Worm (Caenorhabditis elegans) whole organism, mixed stage, embryonic: ENCODE measurements around the gene F07G6.8.
"Not testable (repeated sequence)": the region's sequence is repeated elsewhere in the genome, so short reads cannot be mapped to it uniquely, and the experiment has no call there.

Experiments used
- blmp-1 ChIP-seq: fragments of 150-350 bp; optimal IDR thresholded peaks from 2 replicates; lab custom pipeline; 2014; ENCODE audit warnings: missing biosample characterization, missing genetic modification characterization
- ceh-39 ChIP-seq: fragments of 150-350 bp; optimal IDR thresholded peaks from 2 replicates; lab custom pipeline; 2014; ENCODE audit warnings: missing biosample characterization, missing genetic modification characterization
- drap-1 ChIP-seq: fragments of 200-800 bp; sonication (Bioruptor generic); optimal IDR thresholded peaks from 3 replicates; lab custom pipeline; 2018; ENCODE audit warnings: mild to moderate bottlenecking, missing genetic modification characterization, missing compliant biosample characterization
- lin-13 ChIP-seq: fragments of 150-350 bp; optimal IDR thresholded peaks from 2 replicates; lab custom pipeline; 2014; ENCODE audit warnings: missing biosample characterization, missing genetic modification characterization
- mab-5 ChIP-seq: fragments of 150-350 bp; optimal IDR thresholded peaks from 2 replicates; lab custom pipeline; 2014; ENCODE audit warnings: missing biosample characterization, missing genetic modification characterization
- nhr-28 ChIP-seq: fragments of 150-350 bp; optimal IDR thresholded peaks from 2 replicates; lab custom pipeline; 2014; ENCODE audit warnings: missing biosample characterization, missing genetic modification characterization
- nhr-76 ChIP-seq: sonication (generic microtip); optimal IDR thresholded peaks from 2 replicates; lab custom pipeline; 2017; ENCODE audit warnings: missing biosample characterization, missing genetic modification characterization
- sem-2 ChIP-seq: fragments of 200-800 bp; sonication (Bioruptor generic); optimal IDR thresholded peaks from 2 replicates; lab custom pipeline; 2018; ENCODE audit warnings: mild to moderate bottlenecking, missing genetic modification characterization, missing compliant biosample characterization
- snpc-4 ChIP-seq: fragments of 150-350 bp; optimal IDR thresholded peaks from 2 replicates; lab custom pipeline; 2014; ENCODE audit warnings: missing biosample characterization, missing genetic modification characterization
- unc-62 ChIP-seq: fragments of 150-350 bp; optimal IDR thresholded peaks from 2 replicates; lab custom pipeline; 2014; ENCODE audit warnings: missing biosample characterization, missing genetic modification reagents, missing genetic modification characterization
- zip-8 ChIP-seq: fragments of 150-350 bp; optimal IDR thresholded peaks from 2 replicates; lab custom pipeline; 2014; ENCODE audit warnings: missing biosample characterization, missing genetic modification characterization
- ztf-11 ChIP-seq: fragments of 150-350 bp; optimal IDR thresholded peaks from 2 replicates; lab custom pipeline; 2014; ENCODE audit warnings: missing biosample characterization, missing genetic modification characterization

- not testable (repeated sequence) for TF ChIP-seq mab-5; nhr-76 (tag; lab: Kevin White, UChicago); lin-13; blmp-1; nhr-28 (tag; lab: Kevin White, UChicago); sem-2; drap-1 (GFP tag; lab: Kevin White, UChicago); snpc-4 (tag; lab: Kevin White, UChicago); ceh-39 (tag; lab: Kevin White, UChicago); zip-8; unc-62 (GFP tag; lab: Kevin White, UChicago); ztf-11 (tag; lab: Kevin White, UChicago)
These were observed 22.3 kb upstream of the F07G6.8 start, which contains the start of gene Y75D11A.2 for ce11 chrX:1742530-1742929.
